Fruit fly (Drosophila melanogaster) whole organism, prepupa: ENCODE data around the gene CG31445.

Source experiments
- CG10631 ChIP-seq: fragments of 200-800 bp; sonication (Bioruptor generic); optimal IDR thresholded peaks from 2 replicates; lab custom pipeline; 2016; ENCODE audit warnings: missing biosample characterization, missing genetic modification characterization
- CG10669 ChIP-seq: fragments of 200-800 bp; sonication (Bioruptor generic); optimal IDR thresholded peaks from 3 replicates; lab custom pipeline; 2018; ENCODE audit warnings: missing biosample characterization, mild to moderate bottlenecking, missing genetic modification characterization, moderate library complexity
- CG11294 ChIP-seq: fragments of 200-800 bp; sonication (Bioruptor generic); IDR thresholded peaks from 2 replicates; pipeline ENCODE4 v1.3.6; 2022; ENCODE audit warnings: missing biosample characterization, missing genetic modification characterization
- CG11762 ChIP-seq: fragments of 200-800 bp; sonication (Bioruptor generic); optimal IDR thresholded peaks from 3 replicates; lab custom pipeline; 2016; ENCODE audit warnings: missing biosample characterization, missing genetic modification characterization; ENCODE audit not compliant: insufficient read depth
- CG15336 ChIP-seq: fragments of 200-800 bp; sonication (Bioruptor generic); IDR thresholded peaks from 2 replicates; pipeline ENCODE4 v1.3.6; 2022; ENCODE audit warnings: missing biosample characterization, missing genetic modification characterization
- CG1621 ChIP-seq: fragments of 200-800 bp; sonication (Bioruptor generic); optimal IDR thresholded peaks from 3 replicates; lab custom pipeline; 2018; ENCODE audit warnings: missing biosample characterization, mild to moderate bottlenecking, missing genetic modification characterization
- CG31627 ChIP-seq: fragments of 200-800 bp; sonication (Bioruptor generic); optimal IDR thresholded peaks from 3 replicates; lab custom pipeline; 2016; ENCODE audit warnings: missing biosample characterization, missing genetic modification characterization
- CG34406 ChIP-seq: fragments of 200-800 bp; sonication (Bioruptor generic); optimal IDR thresholded peaks from 3 replicates; lab custom pipeline; 2016; ENCODE audit warnings: missing biosample characterization, missing genetic modification characterization
- CG3919 ChIP-seq: fragments of 200-800 bp; sonication (Bioruptor generic); optimal IDR thresholded peaks from 3 replicates; lab custom pipeline; 2016; ENCODE audit warnings: missing biosample characterization, missing genetic modification characterization
- CG6163 ChIP-seq: fragments of 200-800 bp; sonication (Bioruptor generic); IDR thresholded peaks from 3 replicates; pipeline ENCODE4 v1.3.6; 2022; ENCODE audit warnings: missing biosample characterization, missing genetic modification characterization
- CG6276 ChIP-seq: fragments of 200-800 bp; sonication (Bioruptor generic); optimal IDR thresholded peaks from 2 replicates; lab custom pipeline; 2017; ENCODE audit warnings: missing biosample characterization, mild to moderate bottlenecking, missing genetic modification characterization
- CG6792 ChIP-seq: fragments of 200-800 bp; sonication (Bioruptor generic); optimal IDR thresholded peaks from 3 replicates; lab custom pipeline; 2016; ENCODE audit warnings: missing biosample characterization, missing genetic modification characterization
- CG6808 ChIP-seq: fragments of 200-800 bp; sonication (Bioruptor generic); optimal IDR thresholded peaks from 3 replicates; lab custom pipeline; 2017; ENCODE audit warnings: missing biosample characterization, missing genetic modification characterization, mild to moderate bottlenecking, moderate library complexity, missing genetic modification reagents
- CG6854 ChIP-seq: fragments of 200-800 bp; sonication (Bioruptor generic); optimal IDR thresholded peaks from 2 replicates; lab custom pipeline; 2017; ENCODE audit warnings: missing biosample characterization, mild to moderate bottlenecking, missing genetic modification characterization
- CG8119 ChIP-seq: fragments of 200-800 bp; sonication (Bioruptor generic); IDR thresholded peaks from 3 replicates; pipeline ENCODE4 v1.3.6; 2022; ENCODE audit warnings: missing biosample characterization, missing genetic modification characterization
- CG9139 ChIP-seq: fragments of 200-800 bp; sonication (Bioruptor generic); optimal IDR thresholded peaks from 3 replicates; lab custom pipeline; 2017; ENCODE audit warnings: missing biosample characterization, mild to moderate bottlenecking, missing genetic modification characterization
- Eip75B ChIP-seq: fragments of 200-800 bp; sonication (Bioruptor generic); optimal IDR thresholded peaks from 3 replicates; lab custom pipeline; 2016; ENCODE audit warnings: missing biosample characterization, missing genetic modification characterization
- Eip78C ChIP-seq: fragments of 200-800 bp; sonication (Bioruptor generic); peaks from one replicate; lab custom pipeline; 2016; ENCODE audit warnings: missing biosample characterization, missing genetic modification characterization
- Ets21C ChIP-seq: fragments of 200-800 bp; sonication (Bioruptor generic); optimal IDR thresholded peaks from 3 replicates; lab custom pipeline; 2016; ENCODE audit warnings: missing biosample characterization, missing genetic modification characterization
- Hr39 ChIP-seq: fragments of 200-800 bp; sonication (Bioruptor generic); optimal IDR thresholded peaks from 2 replicates; lab custom pipeline; 2016; ENCODE audit warnings: missing biosample characterization, missing genetic modification characterization
- Hr4 ChIP-seq: fragments of 200-800 bp; sonication (Bioruptor generic); optimal IDR thresholded peaks from 3 replicates; lab custom pipeline; 2016; ENCODE audit warnings: missing biosample characterization, missing genetic modification characterization
- OdsH ChIP-seq: fragments of 200-800 bp; sonication (Bioruptor generic); optimal IDR thresholded peaks from 3 replicates; lab custom pipeline; 2016; ENCODE audit warnings: missing biosample characterization, missing genetic modification characterization
- Sox102F ChIP-seq: fragments of 200-800 bp; sonication (Bioruptor generic); optimal IDR thresholded peaks from 2 replicates; lab custom pipeline; 2016; ENCODE audit warnings: missing biosample characterization, mild to moderate bottlenecking, missing genetic modification characterization
- achi ChIP-seq: fragments of 200-800 bp; sonication (Bioruptor generic); optimal IDR thresholded peaks from 3 replicates; lab custom pipeline; 2016; ENCODE audit warnings: missing biosample characterization, missing genetic modification characterization
- acj6 ChIP-seq: fragments of 200-800 bp; sonication (Bioruptor generic); optimal IDR thresholded peaks from 3 replicates; lab custom pipeline; 2016; ENCODE audit warnings: missing biosample characterization, missing genetic modification characterization
- dac ChIP-seq: fragments of 200-800 bp; sonication (Bioruptor generic); optimal IDR thresholded peaks from 2 replicates; lab custom pipeline; 2017; ENCODE audit warnings: missing biosample characterization, mild to moderate bottlenecking, missing genetic modification characterization
- eg ChIP-seq: fragments of 200-800 bp; sonication (Bioruptor generic); IDR thresholded peaks from 3 replicates; pipeline ENCODE4 v1.3.6; 2022; ENCODE audit warnings: missing biosample characterization, missing genetic modification characterization
- fd59A ChIP-seq: fragments of 200-800 bp; sonication (Bioruptor generic); optimal IDR thresholded peaks from 2 replicates; lab custom pipeline; 2017; ENCODE audit warnings: missing biosample characterization, mild to moderate bottlenecking, missing genetic modification characterization, missing genetic modification reagents
- fkh ChIP-seq: fragments of 200-800 bp; sonication (Bioruptor generic); optimal IDR thresholded peaks from 3 replicates; lab custom pipeline; 2017; ENCODE audit warnings: missing biosample characterization, mild to moderate bottlenecking, missing genetic modification characterization, moderate library complexity
- lz ChIP-seq: fragments of 200-800 bp; sonication (Bioruptor generic); optimal IDR thresholded peaks from 3 replicates; lab custom pipeline; 2016; ENCODE audit warnings: missing biosample characterization, missing genetic modification characterization
- net ChIP-seq: fragments of 200-800 bp; sonication (Bioruptor generic); optimal IDR thresholded peaks from 3 replicates; lab custom pipeline; 2016; ENCODE audit warnings: missing biosample characterization, missing genetic modification characterization
- ss ChIP-seq, 2 experiments: fragments of 200-800 bp; sonication (Bioruptor generic); optimal IDR thresholded peaks; 2 replicates in 1 of 2; 3 replicates in 1 of 2; lab custom pipeline; 2017 to 2018; ENCODE audit warnings: mild to moderate bottlenecking in 2 of 2, missing biosample characterization in 2 of 2, missing genetic modification characterization in 2 of 2, moderate library complexity in 1 of 2
- svp ChIP-seq: fragments of 200-800 bp; sonication (Bioruptor generic); peaks from one replicate; lab custom pipeline; 2016; ENCODE audit warnings: missing biosample characterization, missing genetic modification characterization
- vri ChIP-seq: fragments of 200-800 bp; sonication (Bioruptor generic); optimal IDR thresholded peaks from 3 replicates; lab custom pipeline; 2016; ENCODE audit warnings: missing biosample characterization, mild to moderate bottlenecking, missing genetic modification characterization

The CG31445 gene

dm6 chr3R:29251418-29251817, 6.8 kb upstream of the CG31445 start (continued):
- TF ChIP-seq CG11294 (GFP tag; lab: Robert Waterston, UW) (no peak), Hr4 (GFP tag; lab: Kevin White, UChicago) (no peak), CG6808 (GFP tag; lab: Kevin White, UChicago) (no peak), CG6163 (GFP tag; lab: Robert Waterston, UW) (peak; percentile 23; the same call in 1 of the 3 replicates), CG10631 (no peak), svp (GFP tag; lab: Kevin White, UChicago) (peak; percentile 40), net (GFP tag; lab: Kevin White, UChicago) (no peak), CG3919 (GFP tag; lab: Kevin White, UChicago) (no peak), CG11762 (no peak), CG31627 (GFP tag; lab: Kevin White, UChicago) (no peak), CG34406 (no peak), CG6792 (GFP tag; lab: Kevin White, UChicago) (no peak), fkh (GFP tag; lab: Kevin White, UChicago) (no peak), fd59A (GFP tag; lab: Kevin White, UChicago) (no peak), Hr39 (peak; percentile 5), acj6 (GFP tag; lab: Kevin White, UChicago) (no peak)
- TF ChIP-seq, all 60 proteins: peak for 8

- no peak for TF ChIP-seq Sox102F (GFP tag; lab: Kevin White, UChicago)
- peak; percentile 44; the same call in 1 of the 2 replicates for TF ChIP-seq CG15336 (GFP tag; lab: Robert Waterston, UW)
- no peak for TF ChIP-seq CG1621
- TF ChIP-seq achi (GFP tag; lab: Kevin White, UChicago): no peak
- TF ChIP-seq CG6854 (GFP tag; lab: Kevin White, UChicago): no peak
- peak; percentile 35; the same call in 2 of the 3 replicates for TF ChIP-seq CG6163 (GFP tag; lab: Robert Waterston, UW)
- TF ChIP-seq Ets21C (GFP tag; lab: Kevin White, UChicago): no peak
- TF ChIP-seq CG10669 (GFP tag; lab: Kevin White, UChicago): no peak
- peak; percentile 26 for TF ChIP-seq CG6276 (GFP tag; lab: Kevin White, UChicago)
- TF ChIP-seq eg: peak; percentile 60; the same call in 2 of the 3 replicates
- TF ChIP-seq CG9139 (GFP tag; lab: Kevin White, UChicago): no peak
- TF ChIP-seq dac (GFP tag; lab: Kevin White, UChicago): no peak
- peak; percentile 17 to 48 for TF ChIP-seq ss (GFP tag; optimal IDR thresholded peaks at IDR 0.05; lab: Kevin White, UChicago)
- peak; percentile 27 for TF ChIP-seq Eip78C
- no peak for TF ChIP-seq lz (GFP tag; lab: Kevin White, UChicago)
- peak; percentile 15; the same call in 1 of the 3 replicates for TF ChIP-seq CG8119 (GFP tag; lab: Robert Waterston, UW)
- TF ChIP-seq CG6808 (GFP tag; lab: Kevin White, UChicago): peak; percentile 37
- TF ChIP-seq OdsH (GFP tag; lab: Kevin White, UChicago): no peak
- TF ChIP-seq Hr39: no peak
These were observed 5.8 kb upstream of the CG31445 start, which contains the start of gene SP1029 for dm6 chr3R:29250272-29251018. Gene SP1029 (minus strand): TSS chr3R:29250451.

DNA sequence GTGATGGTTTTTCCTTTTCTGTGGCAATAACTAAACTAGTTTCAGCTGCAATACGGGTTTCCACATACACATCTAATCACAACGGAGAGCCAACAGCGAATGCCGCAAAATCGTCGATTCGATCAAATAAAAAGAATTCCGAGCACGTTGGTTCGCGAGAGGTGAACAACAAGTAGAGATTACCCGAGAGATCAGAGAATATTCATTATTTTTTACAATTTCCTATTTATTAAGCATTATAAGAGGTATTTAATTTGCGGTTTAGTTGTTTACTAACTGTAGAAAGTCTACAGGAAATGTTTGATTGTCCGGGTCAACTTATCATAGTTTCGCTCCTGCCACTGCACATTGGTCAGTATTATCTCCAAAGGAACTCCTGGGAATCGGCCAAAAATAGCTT, 6.0 kb downstream of the CG31445 start, which contains the start of gene CG11951:
Gene CG11951 (minus strand): TSS at position 101 of the 400 bp plus-strand sequence.
- TF ChIP-seq Ets21C (GFP tag; lab: Kevin White, UChicago) (no peak), svp (GFP tag; lab: Kevin White, UChicago) (peak; percentile 67)

DNA sequence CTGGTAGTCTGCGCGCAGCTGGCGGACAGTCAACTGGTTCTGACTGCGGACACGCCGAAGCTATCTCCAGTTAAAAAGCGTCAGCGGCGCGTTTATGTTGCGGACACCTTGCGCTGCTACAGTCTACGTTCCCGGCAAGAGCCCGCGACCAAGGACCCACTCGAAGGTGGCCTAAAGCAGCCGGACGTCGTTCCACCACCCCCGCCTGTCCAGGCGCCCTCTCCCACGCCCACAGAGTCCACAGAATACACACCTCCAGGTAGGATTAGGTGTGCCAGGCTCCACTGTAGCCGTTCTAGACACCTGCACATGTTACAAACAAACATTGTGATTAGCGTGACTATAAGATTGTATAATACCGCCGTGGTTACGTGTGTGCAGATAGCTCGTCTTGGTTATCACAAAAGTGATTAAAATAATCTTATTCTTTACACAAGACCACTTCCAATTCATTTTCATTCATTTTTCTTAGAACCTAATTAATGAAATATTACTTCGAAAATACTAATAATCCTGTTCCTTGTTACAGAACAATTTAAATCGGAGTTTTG, 14.0 kb downstream of the CG31445 start:
- TF ChIP-seq Eip75B (GFP tag; lab: Kevin White, UChicago) (no peak), vri (GFP tag; lab: Kevin White, UChicago) (peak; percentile 77)
